Worm (Caenorhabditis elegans): ENCODE data around the gene mrps-11.

The mrps-11 gene

ce11 chrV:12505730-12506129 lies 11.3 kb upstream of the mrps-11 start:
- TF ChIP-seq nfya-1 (tag; optimal IDR thresholded peaks at IDR 0.05; ENCODE audit: insufficient read depth) (peak; percentile 54), nhr-23 (tag; optimal IDR thresholded peaks at IDR 0.05) (no peak)

DNA sequence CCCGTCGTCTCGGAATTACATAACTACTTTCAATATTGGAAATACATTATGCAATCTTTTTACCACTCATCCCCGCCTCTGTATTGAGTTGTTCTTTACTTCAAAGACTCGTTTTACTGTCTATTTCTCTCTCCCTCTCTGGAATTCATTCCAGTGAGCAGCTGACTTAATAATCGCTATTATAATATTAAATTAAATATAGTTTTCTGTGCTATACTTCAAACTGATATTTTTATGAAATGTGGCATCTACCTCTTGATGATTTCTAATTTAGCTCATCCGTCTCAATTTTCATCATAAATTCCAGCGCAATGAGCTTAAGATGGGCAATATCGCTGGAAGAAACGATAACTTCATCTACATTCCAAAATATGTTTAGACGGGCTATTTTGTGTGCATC lies 9.1 kb upstream of the mrps-11 start, which contains the start of gene T28H10.1:
Gene T28H10.1 (plus strand): TSS at position 301 of the 400 bp plus-strand sequence.
- TF ChIP-seq snpc-4 (tag; optimal IDR thresholded peaks at IDR 0.05) (no peak), nhr-28 (tag; optimal IDR thresholded peaks at IDR 0.05) (no peak), ceh-28 (tag; optimal IDR thresholded peaks at IDR 0.05) (no peak), ama-1 (optimal IDR thresholded peaks at IDR 0.05) (no peak), nhr-23 (tag; optimal IDR thresholded peaks at IDR 0.05) (no peak), lsy-12 (tag; optimal IDR thresholded peaks at IDR 0.05) (no peak), elt-3 (tag; optimal IDR thresholded peaks at IDR 0.05) (no peak)

ce11 chrV:12497725-12498263 lies 3.4 kb upstream of the mrps-11 start, which contains the start of the genes W04D2.4 and rbm-25:
Gene W04D2.4, minus strand, starts transcription at chrV:12497755.
Gene rbm-25, plus strand, starts transcription at chrV:12498213.
- TF ChIP-seq fos-1 (tag; optimal IDR thresholded peaks at IDR 0.05) (no peak), unc-39 (tag; optimal IDR thresholded peaks at IDR 0.05) (no peak), elt-3 (tag; optimal IDR thresholded peaks at IDR 0.05) (no peak), sea-2 (GFP tag; optimal IDR thresholded peaks at IDR 0.05) (no peak), hmg-11 (tag; optimal IDR thresholded peaks at IDR 0.05) (peak; percentile 68), mml-1 (tag; optimal IDR thresholded peaks at IDR 0.05) (no peak), nhr-237 (tag; optimal IDR thresholded peaks at IDR 0.05) (no peak), ceh-16 (tag; optimal IDR thresholded peaks at IDR 0.05) (no peak), nhr-43 (tag; optimal IDR thresholded peaks at IDR 0.05; ENCODE audit: poor library complexity, severe bottlenecking) (peak; percentile 22), eor-1 (tag; optimal IDR thresholded peaks at IDR 0.05) (no peak), elt-1 (tag; optimal IDR thresholded peaks at IDR 0.05) (no peak), fkh-10 (GFP tag; optimal IDR thresholded peaks at IDR 0.05) (no peak), mdl-1 (tag; optimal IDR thresholded peaks at IDR 0.05) (no peak), nhr-23 (tag; optimal IDR thresholded peaks at IDR 0.05) (peak; percentile 83), nhr-67 (tag; optimal IDR thresholded peaks at IDR 0.05) (no peak), unc-62 (GFP tag; optimal IDR thresholded peaks at IDR 0.05) (no peak), ZK546.5 (tag; optimal IDR thresholded peaks at IDR 0.05) (no peak), ceh-82 (tag; optimal IDR thresholded peaks at IDR 0.05) (peak; percentile 38), nhr-12 (tag; optimal IDR thresholded peaks at IDR 0.05) (no peak), snpc-4 (tag; optimal IDR thresholded peaks at IDR 0.05) (peak; percentile 91), skn-1 (tag; optimal IDR thresholded peaks at IDR 0.05) (peak; percentile 42), daf-12 (tag; optimal IDR thresholded peaks at IDR 0.05) (no peak), jun-1 (tag; optimal IDR thresholded peaks at IDR 0.05) (peak; percentile 47), nhr-25 (tag; optimal IDR thresholded peaks at IDR 0.05) (peak; percentile 24), lsy-12 (tag; optimal IDR thresholded peaks at IDR 0.05) (peak; percentile 36), pha-4 (tag; optimal IDR thresholded peaks at IDR 0.05) (peak; percentile 92), ztf-4 (tag; optimal IDR thresholded peaks at IDR 0.05) (no peak), ceh-9 (tag; optimal IDR thresholded peaks at IDR 0.05) (no peak), nhr-11 (tag; optimal IDR thresholded peaks at IDR 0.05) (no peak), fkh-2 (tag; optimal IDR thresholded peaks at IDR 0.05) (no peak), tbx-2 (tag; optimal IDR thresholded peaks at IDR 0.05) (peak; percentile 73), nfya-1 (tag; optimal IDR thresholded peaks at IDR 0.05; ENCODE audit: insufficient read depth) (peak; percentile 83), egl-5 (tag; optimal IDR thresholded peaks at IDR 0.05) (peak; percentile 55), elt-2 (tag; optimal IDR thresholded peaks at IDR 0.05) (peak; percentile 35), ztf-11 (tag; optimal IDR thresholded peaks at IDR 0.05) (no peak), ceh-28 (tag; optimal IDR thresholded peaks at IDR 0.05) (peak; percentile 92), zag-1 (tag; optimal IDR thresholded peaks at IDR 0.05) (no peak), nhr-77 (tag; optimal IDR thresholded peaks at IDR 0.05) (no peak), aly-2 (tag; optimal IDR thresholded peaks at IDR 0.05) (no peak), R02D3.7 (tag; optimal IDR thresholded peaks at IDR 0.05) (no peak), ama-1 (optimal IDR thresholded peaks at IDR 0.05) (no peak), nhr-76 (tag; optimal IDR thresholded peaks at IDR 0.05) (no peak), pqm-1 (tag; optimal IDR thresholded peaks at IDR 0.05) (peak; percentile 13), lin-15B (tag; optimal IDR thresholded peaks at IDR 0.05) (peak; percentile 76), nhr-28 (tag; optimal IDR thresholded peaks at IDR 0.05) (no peak), egl-27 (tag; optimal IDR thresholded peaks at IDR 0.05) (no peak), lin-39 (tag; optimal IDR thresholded peaks at IDR 0.05) (peak; percentile 40)
